Fruit fly (Drosophila melanogaster): ENCODE data around the gene Mco4.
A peak's percentile ranks its signal among the peaks of the same experiment; 100 is the strongest.

Mco4 gene

dm6 chrX:17814783-17815182 lies 41.1 kb downstream of the Mco4 start (continued):
- TF ChIP-seq CG6808 (GFP tag; optimal IDR thresholded peaks at IDR 0.05), result peak; percentile 30
- TF ChIP-seq CG1621 (tag; optimal IDR thresholded peaks at IDR 0.05), result peak; percentile 35
- peak; percentile 39 for TF ChIP-seq CG3032 (tag; optimal IDR thresholded peaks at IDR 0.05)
- TF ChIP-seq pdm3 (GFP tag; optimal IDR thresholded peaks at IDR 0.05), result peak; percentile 20
- peak; percentile 34 for TF ChIP-seq acj6 (GFP tag; optimal IDR thresholded peaks at IDR 0.05)
- peak; percentile 76 for TF ChIP-seq Met (GFP tag; optimal IDR thresholded peaks at IDR 0.05)
- peak; percentile 11 for TF ChIP-seq spab (GFP tag; optimal IDR thresholded peaks at IDR 0.05)
- TF ChIP-seq CG6792 (GFP tag; optimal IDR thresholded peaks at IDR 0.05), result peak; percentile 52
- peak; percentile 50 for TF ChIP-seq Ets21C (GFP tag; optimal IDR thresholded peaks at IDR 0.05)
- peak; percentile 23 for TF ChIP-seq CG10631 (GFP tag; optimal IDR thresholded peaks at IDR 0.05)
- TF ChIP-seq CG34406 (GFP tag; optimal IDR thresholded peaks at IDR 0.05), result peak; percentile 20
- no peak for TF ChIP-seq CG6276 (GFP tag; optimal IDR thresholded peaks at IDR 0.05)
- peak; percentile 57 for TF ChIP-seq Ets96B (tag; optimal IDR thresholded peaks at IDR 0.05)
- no peak for TF ChIP-seq Lpt (GFP tag; optimal IDR thresholded peaks at IDR 0.05)

dm6 chrX:17812193-17812592 lies 43.7 kb downstream of the Mco4 start:
- TF ChIP-seq Met (GFP tag; optimal IDR thresholded peaks at IDR 0.05) (no peak), ss (GFP tag; optimal IDR thresholded peaks at IDR 0.05) (peak in 1 of 2 experiments; percentile 67)

- TF ChIP-seq CG34406 (GFP tag; optimal IDR thresholded peaks at IDR 0.05), result peak; percentile 23
- TF ChIP-seq CG10631 (GFP tag; optimal IDR thresholded peaks at IDR 0.05), result peak; percentile 45
- peak in 1 of 2 experiments; percentile 21 for TF ChIP-seq salr (GFP tag; optimal IDR thresholded peaks at IDR 0.05)
- peak; percentile 40 for TF ChIP-seq CG8632 (GFP tag; optimal IDR thresholded peaks at IDR 0.05)
- no peak for TF ChIP-seq CG15336 (GFP tag; IDR thresholded peaks at IDR 0.05)
- peak; percentile 8 for TF ChIP-seq Sox15 (GFP tag; optimal IDR thresholded peaks at IDR 0.05)
- no peak for TF ChIP-seq CG16779 (tag; optimal IDR thresholded peaks at IDR 0.05)
- no peak for TF ChIP-seq CG1621 (tag; optimal IDR thresholded peaks at IDR 0.05)
- TF ChIP-seq Ets96B (tag; optimal IDR thresholded peaks at IDR 0.05), result peak; percentile 60
- no peak for TF ChIP-seq dac (GFP tag; optimal IDR thresholded peaks at IDR 0.05)
- TF ChIP-seq OdsH (GFP tag; optimal IDR thresholded peaks at IDR 0.05), result peak; percentile 80
- TF ChIP-seq Sox102F (GFP tag; optimal IDR thresholded peaks at IDR 0.05), result peak; percentile 7
- TF ChIP-seq esn (GFP tag; optimal IDR thresholded peaks at IDR 0.05), result peak; percentile 46
- TF ChIP-seq CG7368 (GFP tag; optimal IDR thresholded peaks at IDR 0.05), result no peak
- peak; percentile 77 for TF ChIP-seq Eip78C (GFP tag)
- peak; percentile 36 for TF ChIP-seq Met (GFP tag; optimal IDR thresholded peaks at IDR 0.05)
- TF ChIP-seq CG32006 (GFP tag; optimal IDR thresholded peaks at IDR 0.05), result peak; percentile 51
- TF ChIP-seq Eip93F (GFP tag; optimal IDR thresholded peaks at IDR 0.05), result no peak
- TF ChIP-seq achi (GFP tag; optimal IDR thresholded peaks at IDR 0.05), result peak; percentile 45
- no peak for TF ChIP-seq CG6854 (GFP tag; optimal IDR thresholded peaks at IDR 0.05)
- peak; percentile 9 for TF ChIP-seq CG6792 (GFP tag; optimal IDR thresholded peaks at IDR 0.05)
- TF ChIP-seq cyc (GFP tag; optimal IDR thresholded peaks at IDR 0.05), result peak; percentile 18
- TF ChIP-seq vri (GFP tag; optimal IDR thresholded peaks at IDR 0.05), result peak; percentile 20
- TF ChIP-seq CG8319 (GFP tag; optimal IDR thresholded peaks at IDR 0.05), result no peak
- TF ChIP-seq CG6808 (GFP tag; optimal IDR thresholded peaks at IDR 0.05), result peak; percentile 64
- no peak for TF ChIP-seq Lpt (GFP tag; optimal IDR thresholded peaks at IDR 0.05)
- TF ChIP-seq acj6 (GFP tag; optimal IDR thresholded peaks at IDR 0.05), result peak; percentile 50
- peak; percentile 34 for TF ChIP-seq Smox (GFP tag; optimal IDR thresholded peaks at IDR 0.05)
- peak; percentile 53 for TF ChIP-seq CG3919 (GFP tag; optimal IDR thresholded peaks at IDR 0.05)
- TF ChIP-seq fkh (GFP tag; optimal IDR thresholded peaks at IDR 0.05), result no peak
- TF ChIP-seq CG11294 (GFP tag; IDR thresholded peaks at IDR 0.05), result no peak
- peak; percentile 35 for TF ChIP-seq spab (GFP tag; optimal IDR thresholded peaks at IDR 0.05)
- no peak for TF ChIP-seq Hr39 (GFP tag; optimal IDR thresholded peaks at IDR 0.05)
- TF ChIP-seq CG4318 (GFP tag; optimal IDR thresholded peaks at IDR 0.05), result peak; percentile 2
- peak; percentile 53 for TF ChIP-seq CG10669 (GFP tag; optimal IDR thresholded peaks at IDR 0.05)
- no peak for TF ChIP-seq Hr38 (GFP tag; optimal IDR thresholded peaks at IDR 0.05)
- TF ChIP-seq svp (GFP tag), result peak; percentile 71
- TF ChIP-seq dsx (GFP tag; optimal IDR thresholded peaks at IDR 0.05; ENCODE audit: poor library complexity, severe bottlenecking), result peak; percentile 47
- TF ChIP-seq CG3032 (tag; optimal IDR thresholded peaks at IDR 0.05), result peak; percentile 65
- 0 out of 3 replicates have a peak, but pooled peaks have one; percentile 27 for TF ChIP-seq CG8119 (GFP tag; IDR thresholded peaks at IDR 0.05)
- TF ChIP-seq net (GFP tag; optimal IDR thresholded peaks at IDR 0.05), result peak; percentile 12
- no peak for TF ChIP-seq Blimp-1 (GFP tag; optimal IDR thresholded peaks at IDR 0.05)
These were observed 49.0 kb downstream of the Mco4 start for dm6 chrX:17806973-17807372.
